Fruit fly (Drosophila melanogaster) whole organism, embryonic: ENCODE results near the gene CG7139.

ENCODE experiments used
- Bgb ChIP-seq: fragments of 200-800 bp; sonication (Bioruptor generic); IDR thresholded peaks from 2 replicates; pipeline ENCODE4 v1.3.6; 2022; ENCODE audit warnings: missing biosample characterization, missing genetic modification characterization; ENCODE audit not compliant: partially characterized antibody
- Blimp-1 ChIP-seq: fragments of 200-800 bp; sonication (Bioruptor generic); optimal IDR thresholded peaks from 3 replicates; lab custom pipeline; 2018; ENCODE audit warnings: missing biosample characterization, missing genetic modification characterization, mild to moderate bottlenecking, moderate library complexity, missing genetic modification reagents
- CG10543 ChIP-seq: fragments of 200-800 bp; sonication (Bioruptor generic); optimal IDR thresholded peaks from 3 replicates; lab custom pipeline; 2017; ENCODE audit warnings: missing biosample characterization, mild to moderate bottlenecking, missing genetic modification characterization, moderate library complexity
- CG10654 ChIP-seq: fragments of 200-800 bp; sonication (Bioruptor generic); optimal IDR thresholded peaks from 2 replicates; lab custom pipeline; 2016; ENCODE audit warnings: missing biosample characterization, missing genetic modification characterization
- CG11696 ChIP-seq: fragments of 200-800 bp; sonication (Bioruptor generic); IDR thresholded peaks from 2 replicates; pipeline ENCODE4 v1.3.6; 2022; ENCODE audit warnings: missing biosample characterization, missing genetic modification characterization
- CG12659 ChIP-seq: fragments of 200-800 bp; sonication (Bioruptor generic); optimal IDR thresholded peaks from 3 replicates; lab custom pipeline; 2017; ENCODE audit warnings: mild to moderate bottlenecking, missing biosample characterization, missing genetic modification reagents, missing genetic modification characterization
- CG13624 ChIP-seq: fragments of 200-800 bp; sonication (Bioruptor generic); optimal IDR thresholded peaks from 2 replicates; lab custom pipeline; 2016; ENCODE audit warnings: missing biosample characterization, missing genetic modification characterization
- CG14014 ChIP-seq: fragments of 200-800 bp; sonication (Bioruptor generic); IDR thresholded peaks from 2 replicates; pipeline ENCODE4 v1.3.6; 2022; ENCODE audit warnings: missing biosample characterization, missing genetic modification characterization
- CG1602 ChIP-seq: fragments of 200-800 bp; sonication (Bioruptor generic); optimal IDR thresholded peaks from 3 replicates; lab custom pipeline; 2016; ENCODE audit warnings: missing biosample characterization, missing genetic modification characterization
- CG16813 ChIP-seq: fragments of 200-800 bp; sonication (Bioruptor generic); IDR thresholded peaks from 3 replicates; pipeline ENCODE4 v1.3.6; 2022; ENCODE audit warnings: missing biosample characterization, missing genetic modification characterization; ENCODE audit not compliant: partially characterized antibody
- CG18011 ChIP-seq: fragments of 200-800 bp; sonication (Bioruptor generic); optimal IDR thresholded peaks from 2 replicates; lab custom pipeline; 2017; ENCODE audit warnings: missing biosample characterization, missing genetic modification characterization, mild to moderate bottlenecking, moderate library complexity, missing genotype
- CG18476 ChIP-seq: fragments of 200-800 bp; sonication (Bioruptor generic); optimal IDR thresholded peaks from 2 replicates; lab custom pipeline; 2016; ENCODE audit warnings: missing biosample characterization, mild to moderate bottlenecking, missing genetic modification characterization
- CG2202 ChIP-seq: fragments of 200-800 bp; sonication (Bioruptor generic); optimal IDR thresholded peaks from 2 replicates; lab custom pipeline; 2018; ENCODE audit warnings: missing biosample characterization, mild to moderate bottlenecking, missing genetic modification characterization
- CG30020 ChIP-seq: fragments of 200-800 bp; optimal IDR thresholded peaks from 2 replicates; lab custom pipeline; 2019; ENCODE audit warnings: missing biosample characterization, mild to moderate bottlenecking, missing genetic modification characterization, moderate library complexity
- CG30403 ChIP-seq: fragments of 200-800 bp; sonication (Bioruptor generic); optimal IDR thresholded peaks from 3 replicates; lab custom pipeline; 2016; ENCODE audit warnings: missing biosample characterization, missing genetic modification characterization
- CG31224 ChIP-seq: fragments of 200-800 bp; sonication (Bioruptor generic); IDR thresholded peaks from 2 replicates; pipeline ENCODE4 v1.3.6; 2022; ENCODE audit warnings: missing biosample characterization, missing genetic modification characterization
- CG4360 ChIP-seq: fragments of 200-800 bp; sonication (Bioruptor generic); IDR thresholded peaks from 2 replicates; pipeline ENCODE4 v1.3.6; 2022; ENCODE audit warnings: missing biosample characterization, missing genetic modification characterization
- CG4707 ChIP-seq: fragments of 200-800 bp; sonication (Bioruptor generic); optimal IDR thresholded peaks from 2 replicates; lab custom pipeline; 2018; ENCODE audit warnings: missing biosample characterization, mild to moderate bottlenecking, missing genetic modification characterization, moderate library complexity
- CG6683 ChIP-seq: fragments of 200-800 bp; sonication (Bioruptor generic); optimal IDR thresholded peaks from 2 replicates; lab custom pipeline; 2017; ENCODE audit warnings: missing biosample characterization, mild to moderate bottlenecking, missing genetic modification characterization, missing genetic modification reagents
- CG7745 ChIP-seq: fragments of 200-800 bp; sonication (Bioruptor generic); optimal IDR thresholded peaks from 2 replicates; lab custom pipeline; 2018; ENCODE audit warnings: missing biosample characterization, mild to moderate bottlenecking, missing genetic modification characterization, moderate library complexity
- CG8765 ChIP-seq: fragments of 200-800 bp; sonication (Bioruptor generic); IDR thresholded peaks from 2 replicates; pipeline ENCODE4 v1.3.6; 2022; ENCODE audit warnings: missing biosample characterization, missing genetic modification characterization
- CG9727 ChIP-seq: fragments of 200-800 bp; sonication (Bioruptor generic); optimal IDR thresholded peaks from 3 replicates; lab custom pipeline; 2017; ENCODE audit warnings: missing biosample characterization, mild to moderate bottlenecking, missing genetic modification characterization
- CG9817 ChIP-seq: fragments of 200-800 bp; sonication (Bioruptor generic); optimal IDR thresholded peaks from 2 replicates; lab custom pipeline; 2018; ENCODE audit warnings: missing biosample characterization, mild to moderate bottlenecking, missing genetic modification characterization, moderate library complexity
- Chrac-16 ChIP-seq: fragments of 200-800 bp; sonication (Bioruptor generic); optimal IDR thresholded peaks from 3 replicates; lab custom pipeline; 2016; ENCODE audit warnings: missing biosample characterization, missing genetic modification characterization
- D ChIP-seq, 2 experiments: fragments of 200-800 bp in 1 of 2; fragments of >200 bp in 1 of 2; sonication (Bioruptor generic) in 1 of 2; optimal IDR thresholded peaks; 2 replicates in 1 of 2; 3 replicates in 1 of 2; lab custom pipeline; 2017; ENCODE audit warnings: mild to moderate bottlenecking in 1 of 2, missing biosample characterization in 1 of 2, missing genetic modification characterization in 1 of 2, missing genetic modification reagents in 1 of 2
- Dp ChIP-seq: fragments of 200-800 bp; sonication (Bioruptor generic); optimal IDR thresholded peaks from 2 replicates; lab custom pipeline; 2018; ENCODE audit warnings: missing biosample characterization, mild to moderate bottlenecking, missing genetic modification characterization, moderate library complexity
- Drgx ChIP-seq: fragments of 200-800 bp; sonication (Bioruptor generic); IDR thresholded peaks from 2 replicates; pipeline ENCODE4 v1.3.6; 2022; ENCODE audit warnings: missing biosample characterization, missing genetic modification characterization
- Elba2 ChIP-seq: fragments of 200-800 bp; sonication (Bioruptor generic); optimal IDR thresholded peaks from 3 replicates; lab custom pipeline; 2016; ENCODE audit warnings: missing biosample characterization, missing genetic modification characterization
- Fer3 ChIP-seq: fragments of 200-800 bp; sonication (Bioruptor generic); optimal IDR thresholded peaks from 2 replicates; lab custom pipeline; 2018; ENCODE audit warnings: missing biosample characterization, mild to moderate bottlenecking, missing genetic modification characterization, moderate library complexity
- Hr78 ChIP-seq, 2 experiments: fragments of 200-800 bp in 1 of 2; fragments of >200 bp in 1 of 2; sonication (Bioruptor generic) in 1 of 2; optimal IDR thresholded peaks; 2 replicates each; lab custom pipeline; 2017 to 2019; ENCODE audit warnings: missing biosample characterization in 2 of 2, missing genetic modification characterization in 2 of 2, mild to moderate bottlenecking in 1 of 2, moderate library complexity in 1 of 2
- MBD-R2 ChIP-seq: fragments of 200-800 bp; sonication (Bioruptor generic); IDR thresholded peaks from 2 replicates; pipeline ENCODE4 v1.3.6; 2022; ENCODE audit warnings: missing biosample characterization, missing genetic modification characterization
- Mad ChIP-seq: fragments of 200-800 bp; sonication (Bioruptor generic); optimal IDR thresholded peaks from 2 replicates; lab custom pipeline; 2016; ENCODE audit warnings: missing biosample characterization, missing genetic modification characterization
- Spps ChIP-seq: fragments of 200-800 bp; sonication (Bioruptor generic); optimal IDR thresholded peaks from 2 replicates; lab custom pipeline; 2018; ENCODE audit warnings: missing biosample characterization, mild to moderate bottlenecking, missing genetic modification characterization
- aop ChIP-seq: fragments of 200-800 bp; sonication (Bioruptor generic); IDR thresholded peaks from 2 replicates; pipeline ENCODE4 v1.3.6; 2022; ENCODE audit warnings: missing biosample characterization, missing genetic modification characterization
- ci ChIP-seq: fragments of 200-800 bp; sonication (Bioruptor generic); IDR thresholded peaks from 3 replicates; pipeline ENCODE4 v1.3.6; 2022; ENCODE audit warnings: missing biosample characterization, missing genetic modification characterization
- dmrt99B ChIP-seq: fragments of 200-800 bp; sonication (Bioruptor generic); optimal IDR thresholded peaks from 2 replicates; lab custom pipeline; 2018; ENCODE audit warnings: missing biosample characterization, mild to moderate bottlenecking, missing genetic modification characterization, moderate library complexity
- en ChIP-seq: fragments of 200-800 bp; sonication (Bioruptor generic); optimal IDR thresholded peaks from 2 replicates; lab custom pipeline; 2016; ENCODE audit warnings: missing biosample characterization, missing genetic modification characterization
- gcm ChIP-seq: fragments of 200-800 bp; sonication (Bioruptor generic); optimal IDR thresholded peaks from 2 replicates; lab custom pipeline; 2019; ENCODE audit warnings: missing biosample characterization, mild to moderate bottlenecking, missing genetic modification characterization, moderate library complexity
- grn ChIP-seq: fragments of 200-800 bp; sonication (Bioruptor generic); optimal IDR thresholded peaks from 3 replicates; lab custom pipeline; 2017; ENCODE audit warnings: missing biosample characterization, missing genetic modification characterization
- jigr1 ChIP-seq: fragments of 200-800 bp; sonication (Bioruptor generic); IDR thresholded peaks from 3 replicates; pipeline ENCODE4 v1.3.6; 2022; ENCODE audit warnings: missing biosample characterization, missing genetic modification characterization
- kni ChIP-seq: fragments of 200-800 bp; sonication (Bioruptor generic); optimal IDR thresholded peaks from 3 replicates; lab custom pipeline; 2017; ENCODE audit warnings: mild to moderate bottlenecking, missing biosample characterization, missing genetic modification reagents, missing genetic modification characterization
- mam ChIP-seq: fragments of 200-800 bp; sonication (Bioruptor generic); optimal IDR thresholded peaks from 3 replicates; lab custom pipeline; 2016; ENCODE audit warnings: missing biosample characterization, missing genetic modification characterization
- sc ChIP-seq, 3 experiments: fragments of >200 bp in 2 of 3; fragments of 200-800 bp in 1 of 3; sonication (Bioruptor generic) in 1 of 3; optimal IDR thresholded peaks; 2 replicates in 2 of 3; 3 replicates in 1 of 3; lab custom pipeline; 2017; ENCODE audit warnings: mild to moderate bottlenecking in 1 of 3, missing biosample characterization in 1 of 3, missing genetic modification characterization in 1 of 3, missing genetic modification reagents in 1 of 3
- sens-2 ChIP-seq: fragments of 200-800 bp; sonication (Bioruptor generic); IDR thresholded peaks from 2 replicates; pipeline ENCODE4 v1.3.6; 2022; ENCODE audit warnings: missing biosample characterization, missing genetic modification characterization
- sr ChIP-seq: fragments of 200-800 bp; sonication (Bioruptor generic); IDR thresholded peaks from 3 replicates; pipeline ENCODE4 v1.3.6; 2022; ENCODE audit warnings: missing biosample characterization, missing genetic modification characterization
- wdn ChIP-seq: fragments of 200-800 bp; sonication (Bioruptor generic); IDR thresholded peaks from 2 replicates; pipeline ENCODE4 v1.3.6; 2022; ENCODE audit warnings: missing biosample characterization, missing genetic modification characterization
- wek ChIP-seq: fragments of 200-800 bp; sonication (Bioruptor generic); optimal IDR thresholded peaks from 3 replicates; lab custom pipeline; 2018; ENCODE audit warnings: missing biosample characterization, mild to moderate bottlenecking, missing genetic modification characterization, moderate library complexity

CG7139 gene

dm6 chr3L:22075706-22076398, 4.2 kb upstream of the CG7139 start, which contains the start of the genes CG7130 and RpLP0 (continued):
- TF ChIP-seq D (optimal IDR thresholded peaks at IDR 0.05; lab: Kevin White, UChicago) (peak; percentile 31), D (GFP tag; optimal IDR thresholded peaks at IDR 0.05; lab: Kevin White, UChicago) (peak; percentile 89), CG10543 (peak; percentile 96), CG9727 (GFP tag; lab: Kevin White, UChicago) (peak; percentile 96), CG30403 (GFP tag; lab: Kevin White, UChicago) (peak; percentile 83), gcm (GFP tag; lab: Kevin White, UChicago) (peak; percentile 87), CG30020 (tag; lab: Kevin White, UChicago) (peak; percentile 85), Elba2 (peak; percentile 70), CG6683 (peak; percentile 89), Hr78 (GFP tag; optimal IDR thresholded peaks at IDR 0.05; lab: Kevin White, UChicago) (peak in 1 of 2 experiments; percentile 49), CG4707 (peak; percentile 92), CG31224 (GFP tag; lab: Robert Waterston, UW) (peak; percentile 75), CG12659 (GFP tag; lab: Kevin White, UChicago) (peak; percentile 97), grn (peak; percentile 87), Chrac-16 (GFP tag; lab: Kevin White, UChicago) (peak; percentile 62), CG4360 (GFP tag; lab: Robert Waterston, UW) (peak; percentile 41; the same call in 1 of the 2 replicates), Drgx (GFP tag; lab: Robert Waterston, UW) (0 out of 2 replicates have a peak, but pooled peaks have one; percentile 19), CG11696 (GFP tag; lab: Robert Waterston, UW) (peak; percentile 70), CG14014 (GFP tag; lab: Robert Waterston, UW) (peak; percentile 80), Bgb (GFP tag; lab: Robert Waterston, UW) (peak; percentile 39; the same call in 1 of the 2 replicates), Dp (GFP tag; lab: Kevin White, UChicago) (peak; percentile 73), Blimp-1 (peak; percentile 63), MBD-R2 (peak; percentile 69), CG9817 (tag; lab: Kevin White, UChicago) (peak; percentile 85), mam (GFP tag; lab: Kevin White, UChicago) (peak; percentile 78), CG7745 (tag; lab: Kevin White, UChicago) (peak; percentile 59), wdn (GFP tag; lab: Robert Waterston, UW) (peak; percentile 79), Mad (GFP tag; lab: Kevin White, UChicago) (peak; percentile 94), sc (optimal IDR thresholded peaks at IDR 0.05; lab: Kevin White, UChicago) (no peak), sc (GFP tag; optimal IDR thresholded peaks at IDR 0.05; lab: Kevin White, UChicago) (peak; percentile 89), ci (GFP tag; lab: Robert Waterston, UW) (peak; percentile 97), kni (GFP tag; lab: Kevin White, UChicago) (peak; percentile 93), CG13624 (GFP tag; lab: Kevin White, UChicago) (peak; percentile 95), CG18476 (GFP tag; lab: Kevin White, UChicago) (peak; percentile 61), sens-2 (GFP tag; lab: Robert Waterston, UW) (peak; percentile 92), CG18011 (GFP tag; lab: Kevin White, UChicago) (peak; percentile 83), Fer3 (tag; lab: Kevin White, UChicago) (peak; percentile 93), CG16813 (GFP tag; lab: Robert Waterston, UW) (peak; percentile 66), CG10654 (peak; percentile 90), Spps (tag; lab: Kevin White, UChicago) (peak; percentile 85), sr (GFP tag; lab: Robert Waterston, UW) (peak; percentile 90), en (GFP tag; lab: Kevin White, UChicago) (peak; percentile 86), CG1602 (peak; percentile 67), aop (no peak), CG2202 (peak; percentile 92), jigr1 (GFP tag; lab: Robert Waterston, UW) (no peak), CG8765 (GFP tag; lab: Robert Waterston, UW) (peak; percentile 46; the same call in 1 of the 2 replicates), wek (GFP tag; lab: Kevin White, UChicago) (peak; percentile 94), dmrt99B (peak; percentile 81)
